Worm (Caenorhabditis elegans): ENCODE measurements around the gene R01H2.4.

Gene R01H2.4

ce11 chrIII:7101814-7102477 lies 37.9 kb upstream of the R01H2.4 start:
- TF ChIP-seq blmp-1 (tag; optimal IDR thresholded peaks at IDR 0.05) (no peak), elt-1 (tag; optimal IDR thresholded peaks at IDR 0.05; ENCODE audit: borderline replicate concordance, insufficient read depth) (no peak), nhr-2 (tag; optimal IDR thresholded peaks at IDR 0.05) (no peak), M03D4.4 (tag; optimal IDR thresholded peaks at IDR 0.05) (no peak)

- TF ChIP-seq cnd-1 (tag; optimal IDR thresholded peaks at IDR 0.05) (no peak), unc-62 (GFP tag; optimal IDR thresholded peaks at IDR 0.05) (no peak), ceh-39 (tag; optimal IDR thresholded peaks at IDR 0.05) (no peak), hlh-1 (tag; optimal IDR thresholded peaks at IDR 0.05) (no peak)
These were observed 35.9 kb upstream of the R01H2.4 start, which contains the start of gene ZK418.11 for ce11 chrIII:7100001-7100400. Gene ZK418.11 (plus strand): TSS chrIII:7100289.

ce11 chrIII:7096481-7096880 lies 32.4 kb upstream of the R01H2.4 start:
- TF ChIP-seq M03D4.4 (tag; optimal IDR thresholded peaks at IDR 0.05) (no peak), lsy-2 (tag; optimal IDR thresholded peaks at IDR 0.05) (no peak), nhr-28 (tag; optimal IDR thresholded peaks at IDR 0.05) (no peak), unc-62 (GFP tag; optimal IDR thresholded peaks at IDR 0.05) (no peak), ceh-39 (tag; optimal IDR thresholded peaks at IDR 0.05) (no peak), blmp-1 (tag; optimal IDR thresholded peaks at IDR 0.05) (no peak), sptf-1 (tag; optimal IDR thresholded peaks at IDR 0.05) (no peak), ham-2 (GFP tag; optimal IDR thresholded peaks at IDR 0.05) (no peak)

ce11 chrIII:7095156-7095555 lies 31.1 kb upstream of the R01H2.4 start, which contains the start of gene nhr-9:
Gene nhr-9 (plus strand): TSS chrIII:7095462.
- TF ChIP-seq cnd-1 (tag; optimal IDR thresholded peaks at IDR 0.05) (no peak), ham-2 (GFP tag; optimal IDR thresholded peaks at IDR 0.05) (no peak), sem-2 (GFP tag; optimal IDR thresholded peaks at IDR 0.05) (no peak), flh-1 (GFP tag; optimal IDR thresholded peaks at IDR 0.05) (no peak), bed-3 (GFP tag; optimal IDR thresholded peaks at IDR 0.05) (no peak), ceh-83 (GFP tag; optimal IDR thresholded peaks at IDR 0.05) (no peak), zip-8 (tag; optimal IDR thresholded peaks at IDR 0.05) (no peak), drap-1 (GFP tag; optimal IDR thresholded peaks at IDR 0.05) (no peak), blmp-1 (tag; optimal IDR thresholded peaks at IDR 0.05) (no peak), lin-32 (GFP tag; optimal IDR thresholded peaks at IDR 0.05) (no peak), pha-4 (tag; optimal IDR thresholded peaks at IDR 0.05) (no peak), sptf-1 (tag; optimal IDR thresholded peaks at IDR 0.05) (no peak), nhr-2 (tag; optimal IDR thresholded peaks at IDR 0.05) (no peak), lin-13 (tag; optimal IDR thresholded peaks at IDR 0.05) (no peak), nhr-28 (tag; optimal IDR thresholded peaks at IDR 0.05) (no peak), hlh-1 (tag; optimal IDR thresholded peaks at IDR 0.05) (no peak)

ce11 chrIII:7091042-7091441 lies 27.0 kb upstream of the R01H2.4 start, which contains the start of gene ZK418.2:
Gene ZK418.2 (plus strand): TSS chrIII:7091342.
- TF ChIP-seq unc-120 (tag; optimal IDR thresholded peaks at IDR 0.05; ENCODE audit: poor library complexity, severe bottlenecking) (no peak), ces-1 (GFP tag; optimal IDR thresholded peaks at IDR 0.05) (no peak), ceh-83 (GFP tag; optimal IDR thresholded peaks at IDR 0.05) (no peak), mab-5 (tag; optimal IDR thresholded peaks at IDR 0.05) (no peak), elt-1 (tag; optimal IDR thresholded peaks at IDR 0.05; ENCODE audit: borderline replicate concordance, insufficient read depth) (no peak), nhr-76 (tag; optimal IDR thresholded peaks at IDR 0.05) (no peak), sem-2 (GFP tag; optimal IDR thresholded peaks at IDR 0.05) (no peak), M03D4.4 (tag; optimal IDR thresholded peaks at IDR 0.05) (no peak), hlh-1 (tag; optimal IDR thresholded peaks at IDR 0.05) (no peak), nhr-12 (tag; optimal IDR thresholded peaks at IDR 0.05) (no peak), mep-1 (tag; optimal IDR thresholded peaks at IDR 0.05) (no peak), cnd-1 (tag; optimal IDR thresholded peaks at IDR 0.05) (no peak), ztf-11 (tag; optimal IDR thresholded peaks at IDR 0.05) (no peak)

- TF ChIP-seq ham-2 (GFP tag; optimal IDR thresholded peaks at IDR 0.05) (no peak), ceh-39 (tag; optimal IDR thresholded peaks at IDR 0.05) (no peak), ceh-43 (GFP tag; optimal IDR thresholded peaks at IDR 0.05) (no peak), mls-2 (tag; optimal IDR thresholded peaks at IDR 0.05) (no peak)
These were observed 26.5 kb upstream of the R01H2.4 start, which contains the start of gene ZK418.10 for ce11 chrIII:7090545-7090944. Gene ZK418.10 (minus strand): TSS chrIII:7090692.

All from whole organism, mixed stage, embryonic.